Fruit fly (Drosophila melanogaster) whole organism, wandering third instar larva: ENCODE data around the gene SP.

Source experiments
- CG32264 ChIP-seq: fragments of 200-800 bp; sonication (Bioruptor generic); optimal IDR thresholded peaks from 2 replicates; lab custom pipeline; 2016; ENCODE audit warnings: missing biosample characterization, missing genetic modification characterization
- CG9705 ChIP-seq: fragments of 200-800 bp; sonication (Bioruptor generic); optimal IDR thresholded peaks from 2 replicates; lab custom pipeline; 2018; ENCODE audit warnings: missing biosample characterization, mild to moderate bottlenecking, missing genetic modification characterization
- Dfd ChIP-seq: fragments of >200 bp; optimal IDR thresholded peaks from 2 replicates; lab custom pipeline; 2017; ENCODE audit warnings: missing biosample characterization, missing genetic modification characterization
- Dif ChIP-seq: fragments of 200-275, 200-300 bp; sonication (Bioruptor generic); optimal IDR thresholded peaks from 2 replicates; lab custom pipeline; 2018; ENCODE audit warnings: missing biosample characterization, missing genetic modification characterization; ENCODE audit not compliant: partially characterized antibody
- GATAd ChIP-seq: sonication (Bioruptor generic); optimal IDR thresholded peaks from 2 replicates; lab custom pipeline; 2016; ENCODE audit warnings: missing biosample characterization, missing genetic modification characterization
- Hr78 ChIP-seq: fragments of >200 bp; optimal IDR thresholded peaks from 2 replicates; lab custom pipeline; 2017; ENCODE audit warnings: missing biosample characterization, missing genetic modification characterization
- Hr83 ChIP-seq: fragments of 200-300 bp; sonication (Bioruptor generic); optimal IDR thresholded peaks from 2 replicates; lab custom pipeline; 2016; ENCODE audit warnings: missing biosample characterization, mild to moderate bottlenecking, missing genetic modification characterization, moderate library complexity; ENCODE audit not compliant: poor library complexity, severe bottlenecking
- Jra ChIP-seq: sonication (Bioruptor generic); optimal IDR thresholded peaks from 2 replicates; lab custom pipeline; 2016; ENCODE audit warnings: missing biosample characterization, missing genetic modification characterization
- Mio ChIP-seq: sonication (Bioruptor generic); optimal IDR thresholded peaks from 2 replicates; lab custom pipeline; 2016; ENCODE audit warnings: missing biosample characterization, missing genetic modification characterization
- Myc ChIP-seq: fragments of >200 bp; optimal IDR thresholded peaks from 2 replicates; lab custom pipeline; 2017
- N ChIP-seq: fragments of >200 bp; optimal IDR thresholded peaks from 2 replicates; lab custom pipeline; 2018; ENCODE audit warnings: missing biosample characterization, missing external identifiers, missing genetic modification characterization
- Sp1 ChIP-seq: fragments of 200-800 bp; sonication (Bioruptor generic); optimal IDR thresholded peaks from 3 replicates; lab custom pipeline; 2019; ENCODE audit warnings: missing biosample characterization, mild to moderate bottlenecking, missing genetic modification characterization, moderate library complexity
- br ChIP-seq: fragments of 200-800 bp; sonication (Bioruptor generic); optimal IDR thresholded peaks from 2 replicates; lab custom pipeline; 2016; ENCODE audit warnings: missing biosample characterization, missing genetic modification characterization
- brk ChIP-seq: fragments of 200-800 bp; sonication (Bioruptor generic); optimal IDR thresholded peaks from 2 replicates; lab custom pipeline; 2016; ENCODE audit warnings: missing biosample characterization, mild to moderate bottlenecking, missing genetic modification characterization
- dl ChIP-seq, 2 experiments: fragments of 175-275, 200-275 bp in 1 of 2; fragments of 200-275 bp in 1 of 2; sonication (Bioruptor generic); optimal IDR thresholded peaks; lab custom pipeline; 2018; ENCODE audit warnings: mild to moderate bottlenecking in 2 of 2, missing biosample characterization in 2 of 2, missing genetic modification characterization in 2 of 2, moderate library complexity in 2 of 2; ENCODE audit not compliant: partially characterized antibody in 2 of 2, insufficient read depth in 1 of 2
- dmrt93B ChIP-seq: fragments of 200-800 bp; sonication (Bioruptor generic); optimal IDR thresholded peaks from 2 replicates; lab custom pipeline; 2018; ENCODE audit warnings: missing biosample characterization, mild to moderate bottlenecking, missing genetic modification characterization
- dsf ChIP-seq: sonication (Bioruptor generic); optimal IDR thresholded peaks from 2 replicates; lab custom pipeline; 2016; ENCODE audit warnings: missing biosample characterization, missing genetic modification characterization, borderline replicate concordance
- foxo ChIP-seq, 2 experiments: fragments of 200-800 bp; sonication (Bioruptor generic); optimal IDR thresholded peaks; 2 replicates in 1 of 2; 3 replicates in 1 of 2; lab custom pipeline; 2016 to 2017; ENCODE audit warnings: missing biosample characterization in 2 of 2, missing genetic modification characterization in 2 of 2
- h ChIP-seq: fragments of 200-800 bp; sonication (Bioruptor generic); optimal IDR thresholded peaks from 3 replicates; lab custom pipeline; 2016; ENCODE audit warnings: missing biosample characterization, mild to moderate bottlenecking, missing genetic modification characterization
- jim ChIP-seq: fragments of 175-275, 200-325 bp; sonication (Bioruptor generic); optimal IDR thresholded peaks from 2 replicates; lab custom pipeline; 2016; ENCODE audit warnings: missing biosample characterization, mild to moderate bottlenecking, missing genetic modification characterization
- lola ChIP-seq: fragments of >200 bp; optimal IDR thresholded peaks from 2 replicates; lab custom pipeline; 2017; ENCODE audit warnings: missing biosample characterization, missing genetic modification characterization
- pan ChIP-seq: fragments of >200 bp; optimal IDR thresholded peaks from 2 replicates; lab custom pipeline; 2017
- psq ChIP-seq: fragments of 200-800 bp; sonication (Bioruptor generic); optimal IDR thresholded peaks from 3 replicates; lab custom pipeline; 2017; ENCODE audit warnings: missing biosample characterization, mild to moderate bottlenecking, missing genetic modification characterization, moderate library complexity
- tai ChIP-seq: sonication (Bioruptor generic); optimal IDR thresholded peaks from 2 replicates; lab custom pipeline; 2016; ENCODE audit warnings: missing biosample characterization, missing genetic modification characterization
- woc ChIP-seq: sonication (Bioruptor generic); optimal IDR thresholded peaks from 2 replicates; lab custom pipeline; 2016; ENCODE audit warnings: missing biosample characterization, mild to moderate bottlenecking, missing genetic modification characterization

The SP gene

DNA sequence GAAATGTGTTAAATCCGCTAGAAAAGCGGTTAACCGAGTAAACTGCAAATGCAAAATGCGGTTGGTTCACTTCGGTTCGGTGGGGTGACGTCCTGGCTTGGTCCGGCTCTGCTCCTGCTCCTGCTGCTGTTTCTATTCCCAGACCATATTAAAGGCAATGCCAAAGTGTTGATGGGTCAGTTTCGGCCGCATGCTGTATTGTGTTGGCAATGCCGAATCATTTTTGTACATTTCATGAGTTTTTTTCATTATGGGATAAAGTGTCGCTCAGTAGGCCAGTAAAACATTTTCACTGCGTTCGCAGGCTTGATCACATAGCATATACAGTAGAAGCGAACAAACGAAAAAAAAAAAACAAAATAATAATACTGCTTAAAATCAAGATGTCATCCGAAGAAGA, 27.4 kb downstream of the SP start, which contains the start of gene CG14113:
Gene CG14113, plus strand, starts transcription at position 301 of the 400 bp plus-strand sequence.
- TF ChIP-seq tai (GFP tag; lab: Kevin White, UChicago), result no peak
- no peak for TF ChIP-seq br (GFP tag; lab: Kevin White, UChicago)
- TF ChIP-seq Hr78 (GFP tag; lab: Kevin White, UChicago), result no peak
- TF ChIP-seq Myc, result no peak
- no peak for TF ChIP-seq woc (GFP tag; lab: Kevin White, UChicago)
- no peak for TF ChIP-seq dl (GFP tag; optimal IDR thresholded peaks at IDR 0.05; lab: Kevin White, UChicago; ENCODE audit: insufficient read depth in 1 of 2, partially characterized antibody in 2 of 2)
- TF ChIP-seq N (GFP tag; lab: Kevin White, UChicago), result no peak
- TF ChIP-seq Jra (GFP tag; lab: Kevin White, UChicago), result no peak
- no peak for TF ChIP-seq Hr83
- TF ChIP-seq Sp1 (GFP tag; lab: Kevin White, UChicago), result no peak
- no peak for TF ChIP-seq psq
- no peak for TF ChIP-seq dsf (GFP tag; lab: Kevin White, UChicago)
- no peak for TF ChIP-seq Dif (GFP tag; lab: Kevin White, UChicago)
- no peak for TF ChIP-seq lola (GFP tag; lab: Kevin White, UChicago)
- no peak for TF ChIP-seq brk
- TF ChIP-seq pan (lab: Kevin White, UChicago), result no peak
- TF ChIP-seq Dfd (GFP tag; lab: Kevin White, UChicago), result no peak

DNA sequence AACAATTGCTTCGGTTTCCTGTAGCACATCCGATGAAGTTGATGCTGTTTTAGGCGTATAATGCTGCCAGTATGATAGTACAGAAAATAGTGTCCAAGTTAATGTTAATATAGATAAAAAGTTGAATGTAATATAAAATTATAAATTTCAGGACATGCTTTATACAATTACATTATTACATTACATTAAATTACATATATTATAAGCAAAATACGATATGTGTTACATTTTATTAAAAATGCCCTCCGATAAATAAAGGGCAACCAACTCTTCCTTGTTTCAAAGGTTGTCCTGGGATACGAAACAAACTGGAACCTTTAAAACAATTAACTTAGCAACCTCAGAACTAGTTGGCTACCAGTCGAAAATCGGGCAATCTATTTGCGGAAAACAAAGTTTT, 47.3 kb downstream of the SP start, which contains the start of gene CG17687:
Gene CG17687, plus strand, starts transcription at position 301 of the 400 bp plus-strand sequence.
- TF ChIP-seq CG32264 (no peak), CG9705 (GFP tag; lab: Kevin White, UChicago) (no peak), N (GFP tag; lab: Kevin White, UChicago) (no peak), jim (GFP tag; lab: Kevin White, UChicago) (no peak), foxo (GFP tag; optimal IDR thresholded peaks at IDR 0.05; lab: Kevin White, UChicago) (no peak), GATAd (no peak), dmrt93B (GFP tag; lab: Kevin White, UChicago) (no peak), Mio (GFP tag; lab: Kevin White, UChicago) (no peak), h (GFP tag; lab: Kevin White, UChicago) (no peak)
- TF ChIP-seq, all 38 proteins: peak for 0
